Worm (Caenorhabditis elegans): ENCODE measurements around the gene jmjd-1.1.
A peak's percentile ranks its signal among the peaks of the same experiment; 100 is the strongest.

jmjd-1.1 gene

DNA sequence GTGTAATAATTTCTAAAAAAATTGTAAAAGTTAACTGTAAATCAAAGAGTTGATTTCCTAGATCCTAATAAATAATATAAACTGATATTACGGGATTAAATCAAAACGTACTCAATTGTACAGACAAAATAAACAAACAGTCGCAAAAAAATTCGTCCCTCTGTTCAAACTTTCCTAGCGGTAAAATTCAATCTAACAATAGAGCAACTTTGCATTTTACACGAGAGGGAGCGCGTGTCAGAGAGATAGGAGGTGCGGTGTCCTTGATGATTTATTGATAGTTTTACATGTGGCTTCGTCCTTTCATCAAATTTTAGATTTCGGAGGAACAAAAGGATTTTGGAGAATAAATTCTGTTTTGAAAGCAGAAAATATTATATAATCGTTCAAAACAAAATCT is 24.2 kb downstream of the jmjd-1.1 start (continued):
- TF ChIP-seq unc-98 (GFP tag; IDR thresholded peaks at IDR 0.05), result no peak
- no peak for TF ChIP-seq efl-3 (GFP tag; optimal IDR thresholded peaks at IDR 0.05)
- TF ChIP-seq ama-1 (optimal IDR thresholded peaks at IDR 0.05), result no peak
- TF ChIP-seq elt-2 (tag; optimal IDR thresholded peaks at IDR 0.05), result no peak
- TF ChIP-seq nhr-71 (tag; optimal IDR thresholded peaks at IDR 0.05), result peak; percentile 35
- TF ChIP-seq pqm-1 (tag; optimal IDR thresholded peaks at IDR 0.05), result no peak
- no peak for TF ChIP-seq zag-1 (tag; optimal IDR thresholded peaks at IDR 0.05)
- TF ChIP-seq elt-3 (tag; optimal IDR thresholded peaks at IDR 0.05), result peak in 1 of 6 experiments; percentile 12
- no peak for TF ChIP-seq jun-1 (tag; optimal IDR thresholded peaks at IDR 0.05)
- no peak for TF ChIP-seq nhr-20 (tag; optimal IDR thresholded peaks at IDR 0.05)
- peak; percentile 38 to 53 for TF ChIP-seq efl-1 (optimal IDR thresholded peaks at IDR 0.05)
- peak; percentile 49 to 91 for TF ChIP-seq efl-1 (GFP tag; optimal IDR thresholded peaks at IDR 0.05 in 1 of 2)
- TF ChIP-seq lin-35 (GFP tag; optimal IDR thresholded peaks at IDR 0.05), result peak; percentile 27 to 84
- no peak for TF ChIP-seq tlp-1 (tag; optimal IDR thresholded peaks at IDR 0.05)
- no peak for TF ChIP-seq ceh-90 (tag; optimal IDR thresholded peaks at IDR 0.05)
- TF ChIP-seq nhr-84 (tag; optimal IDR thresholded peaks at IDR 0.05), result no peak
- TF ChIP-seq alr-1 (tag; optimal IDR thresholded peaks at IDR 0.05; ENCODE audit: borderline replicate concordance), result no peak
- peak in 1 of 2 experiments; percentile 65 for TF ChIP-seq mdl-1 (tag; optimal IDR thresholded peaks at IDR 0.05)

DNA sequence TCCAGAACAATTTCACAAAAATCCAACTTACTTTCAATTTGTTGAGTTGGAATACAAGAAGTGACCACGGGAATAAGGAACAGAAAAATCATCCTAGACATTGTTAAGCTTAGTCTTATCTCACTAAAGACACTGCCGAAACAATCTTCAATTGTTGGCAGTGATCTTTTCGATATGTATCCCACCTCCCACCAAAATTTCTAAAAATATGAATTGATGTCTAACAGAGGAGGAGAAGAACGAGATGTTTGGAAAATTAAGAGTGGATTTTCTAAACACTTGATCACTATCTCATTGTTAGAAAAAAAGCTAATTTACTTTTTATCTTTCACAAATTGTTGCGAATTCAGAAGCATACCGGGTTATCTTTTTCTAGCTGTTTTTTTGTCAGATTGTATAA is 26.1 kb downstream of the jmjd-1.1 start, which contains the start of gene clec-144:
Gene clec-144, minus strand, starts transcription at position 101 of the 400 bp plus-strand sequence.
- TF ChIP-seq pqm-1 (tag; optimal IDR thresholded peaks at IDR 0.05), result no peak
- no peak for TF ChIP-seq lin-35 (GFP tag; optimal IDR thresholded peaks at IDR 0.05)
- TF ChIP-seq lir-3 (tag; optimal IDR thresholded peaks at IDR 0.05; ENCODE audit: poor library complexity), result no peak
- no peak for TF ChIP-seq dsc-1 (tag; optimal IDR thresholded peaks at IDR 0.05)
- TF ChIP-seq unc-62 (GFP tag; optimal IDR thresholded peaks at IDR 0.05), result no peak
- TF ChIP-seq aly-2 (tag; optimal IDR thresholded peaks at IDR 0.05), result no peak

DNA sequence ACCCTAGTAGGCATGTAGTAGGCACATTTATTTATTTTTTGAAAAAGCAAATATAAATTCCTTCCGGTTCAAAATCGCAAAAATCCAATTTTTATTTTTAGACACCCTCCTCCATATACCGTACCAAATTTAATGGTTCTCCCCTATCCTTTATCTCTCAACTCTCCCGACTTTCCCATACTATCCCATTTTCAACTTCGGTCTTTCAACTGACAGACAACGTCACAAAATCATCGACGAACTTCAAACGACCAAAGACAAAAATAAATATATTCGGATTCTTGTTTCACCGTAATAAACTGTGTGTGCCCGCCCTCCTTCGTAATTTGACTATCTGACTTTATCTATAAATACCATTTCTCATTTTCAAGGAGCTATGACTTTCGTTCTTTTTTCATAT is 28.9 kb downstream of the jmjd-1.1 start, which contains the start of gene T27D12.6:
Gene T27D12.6, plus strand, starts transcription at position 301 of the 400 bp plus-strand sequence.
- TF ChIP-seq nhr-85 (tag) (peak; percentile 78), grh-1 (GFP tag; IDR thresholded peaks at IDR 0.05) (no peak), sptf-1 (tag; optimal IDR thresholded peaks at IDR 0.05) (no peak)

DNA sequence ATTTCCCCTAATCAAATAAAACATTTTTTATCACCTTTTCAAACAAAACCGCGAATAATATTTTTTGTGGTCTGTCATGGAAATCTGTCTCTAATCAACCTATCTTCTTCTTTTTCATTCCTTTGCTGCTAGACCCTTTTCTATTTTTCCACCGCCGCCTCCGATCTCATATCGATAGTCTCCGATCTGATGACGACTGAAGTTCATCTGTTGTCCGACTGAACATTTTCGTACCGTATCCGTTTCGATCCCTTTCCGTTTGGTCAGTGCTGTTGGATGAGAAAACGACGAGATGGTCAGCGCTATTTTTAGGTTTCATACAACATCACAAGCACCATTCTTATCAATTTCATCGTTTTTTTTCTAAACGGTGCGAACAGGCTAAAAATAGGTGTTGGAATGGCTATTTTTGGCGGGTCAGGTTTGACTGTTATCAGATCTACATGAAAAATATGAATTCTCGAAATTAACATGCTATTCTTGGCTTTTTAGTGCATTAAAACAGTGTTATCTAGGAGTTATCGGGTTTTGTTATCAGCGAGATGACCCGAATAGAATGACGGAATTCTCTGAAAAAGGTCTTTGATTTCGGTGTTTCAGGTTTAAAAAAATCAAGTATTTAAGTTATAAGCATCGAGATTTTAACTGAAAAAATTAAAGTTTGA is 30.3 kb downstream of the jmjd-1.1 start:
- TF ChIP-seq unc-98 (GFP tag; IDR thresholded peaks at IDR 0.05) (no peak), skn-1 (tag; optimal IDR thresholded peaks at IDR 0.05) (no peak), rnt-1 (tag; optimal IDR thresholded peaks at IDR 0.05) (no peak), fkh-4 (tag; optimal IDR thresholded peaks at IDR 0.05; ENCODE audit: borderline replicate concordance) (no peak), ceh-8 (GFP tag; optimal IDR thresholded peaks at IDR 0.05) (no peak), egl-27 (tag; optimal IDR thresholded peaks at IDR 0.05) (no peak), zag-1 (tag; optimal IDR thresholded peaks at IDR 0.05) (no peak), lin-35 (GFP tag; optimal IDR thresholded peaks at IDR 0.05) (peak in 1 of 2 experiments; percentile 52), tlp-1 (tag; optimal IDR thresholded peaks at IDR 0.05) (no peak), fkh-10 (GFP tag; optimal IDR thresholded peaks at IDR 0.05) (no peak), dpl-1 (GFP tag; optimal IDR thresholded peaks at IDR 0.05) (no peak), efl-1 (optimal IDR thresholded peaks at IDR 0.05) (no peak), efl-1 (GFP tag; optimal IDR thresholded peaks at IDR 0.05 in 1 of 2) (peak in 1 of 2 experiments; percentile 76), ama-1 (optimal IDR thresholded peaks at IDR 0.05) (no peak), pax-3 (tag; optimal IDR thresholded peaks at IDR 0.05) (no peak), elt-3 (tag; optimal IDR thresholded peaks at IDR 0.05) (peak in 5 of 6 experiments; percentile 27 to 90 (median 68)), unc-30 (tag; optimal IDR thresholded peaks at IDR 0.05) (no peak), nhr-85 (tag) (peak; percentile 98), unc-86 (tag; optimal IDR thresholded peaks at IDR 0.05) (no peak), irx-1 (tag; optimal IDR thresholded peaks at IDR 0.05) (no peak), elt-2 (tag; optimal IDR thresholded peaks at IDR 0.05) (peak; percentile 78), nhr-71 (tag; optimal IDR thresholded peaks at IDR 0.05) (peak; percentile 73), mep-1 (tag; optimal IDR thresholded peaks at IDR 0.05) (no peak), hlh-4 (tag; optimal IDR thresholded peaks at IDR 0.05) (no peak), lin-15B (tag; optimal IDR thresholded peaks at IDR 0.05) (no peak), lir-3 (tag; optimal IDR thresholded peaks at IDR 0.05; ENCODE audit: poor library complexity) (no peak), alr-1 (tag; optimal IDR thresholded peaks at IDR 0.05; ENCODE audit: borderline replicate concordance) (no peak), ets-5 (GFP tag; IDR thresholded peaks at IDR 0.05) (no peak), mdl-1 (tag; optimal IDR thresholded peaks at IDR 0.05) (peak in 1 of 2 experiments; percentile 27), snu-23 (GFP tag; optimal IDR thresholded peaks at IDR 0.05) (peak; percentile 49), grh-1 (GFP tag; IDR thresholded peaks at IDR 0.05) (peak; percentile 26; the same call in 1 of the 2 replicates), sox-4 (tag; optimal IDR thresholded peaks at IDR 0.05) (no peak), unc-62 (GFP tag; optimal IDR thresholded peaks at IDR 0.05) (no peak), egl-13 (tag; optimal IDR thresholded peaks at IDR 0.05) (no peak)
